Worm (Caenorhabditis elegans) whole organism, L4 larva: ENCODE measurements around the gene unc-71.

ENCODE experiments used
- R02D3.7 ChIP-seq: fragments of 150-350 bp; sonication (generic microtip); optimal IDR thresholded peaks from 3 replicates; lab custom pipeline; 2014; ENCODE audit warnings: missing biosample characterization, missing genetic modification characterization
- ceh-62 ChIP-seq: sonication (generic microtip); optimal IDR thresholded peaks from 2 replicates; lab custom pipeline; 2017; ENCODE audit warnings: missing biosample characterization, missing genetic modification characterization
- fos-1 ChIP-seq: fragments of 150-350 bp; optimal IDR thresholded peaks from 2 replicates; lab custom pipeline; 2014; ENCODE audit warnings: missing biosample characterization, missing genetic modification characterization
- pha-4 ChIP-seq, 2 experiments: fragments of 150-350 bp in 1 of 2; fragments of 200-800 bp in 1 of 2; sonication (Bioruptor generic) in 1 of 2; IDR thresholded peaks in 1 of 2; optimal IDR thresholded peaks in 1 of 2; 2 replicates each; pipeline versions ENCODE4 v1.3.6 to Lab custom; 2014 to 2022; ENCODE audit warnings: missing genetic modification characterization in 2 of 2, missing genetic modification reagents in 2 of 2, missing biosample characterization in 1 of 2, missing compliant biosample characterization in 1 of 2

DNA sequence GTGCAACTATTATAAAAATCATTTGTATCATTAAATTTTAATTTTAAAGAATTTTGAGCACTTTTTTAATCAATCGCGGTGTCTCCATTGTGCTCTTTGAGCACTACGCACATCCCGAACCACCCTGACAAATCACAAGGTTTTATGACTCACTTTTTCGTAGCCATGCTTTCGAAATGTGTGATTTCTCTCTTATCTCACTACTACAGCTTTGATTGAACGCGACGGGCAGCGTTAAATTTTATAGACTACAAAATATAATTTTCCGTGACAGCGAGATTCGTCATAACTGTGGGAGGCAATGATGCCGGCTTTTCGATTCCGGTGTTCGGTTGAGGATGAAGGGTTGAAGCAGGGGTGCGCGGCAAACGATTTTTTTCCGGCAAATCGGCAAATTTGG lies 41.8 kb downstream of the unc-71 start:
- no peak for TF ChIP-seq fos-1 (tag; lab: Kevin White, UChicago)
- TF ChIP-seq ceh-62: no peak
- TF ChIP-seq pha-4 (GFP tag; IDR thresholded peaks at IDR 0.05; lab: Robert Waterston, UW): no peak
- no peak for TF ChIP-seq pha-4 (tag; optimal IDR thresholded peaks at IDR 0.05; lab: Kevin White, UChicago)
- TF ChIP-seq R02D3.7 (tag; lab: Kevin White, UChicago): no peak
